Worm (Caenorhabditis elegans): Measurements from ENCODE around the gene agt-1.

Gene agt-1

DNA sequence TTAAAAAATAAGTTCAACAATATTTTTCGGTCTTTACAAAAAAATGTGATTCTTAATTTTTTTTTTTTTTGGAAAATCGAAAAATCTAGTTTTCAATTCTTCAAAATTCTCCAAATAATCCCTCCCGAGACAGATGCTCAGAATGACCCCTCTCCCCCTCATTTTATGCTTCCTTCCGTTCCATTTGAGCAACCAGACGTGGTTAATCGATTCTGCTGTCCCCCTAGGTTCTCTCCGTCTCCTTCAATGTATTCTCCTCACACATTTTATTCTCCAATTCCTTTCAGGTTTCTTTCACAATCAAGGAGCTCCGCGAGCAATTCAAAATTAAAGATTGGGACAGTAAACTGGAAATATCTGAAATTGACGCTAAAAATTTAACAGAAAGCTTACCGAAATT, 5.7 kb upstream of the agt-1 start:
- TF ChIP-seq lir-1 (GFP tag; conservative IDR thresholded peaks at IDR 0.05), result no peak
- TF ChIP-seq hsf-1 (GFP tag; IDR thresholded peaks at IDR 0.05), result no peak
- TF ChIP-seq madf-8 (GFP tag; conservative IDR thresholded peaks at IDR 0.05), result no peak
- TF ChIP-seq lin-54 (GFP tag; optimal IDR thresholded peaks at IDR 0.05), result no peak
- TF ChIP-seq Y67H2A.10 (GFP tag; conservative IDR thresholded peaks at IDR 0.05), result no peak
- no peak for TF ChIP-seq F52B5.7 (tag; optimal IDR thresholded peaks at IDR 0.05)
- TF ChIP-seq hmg-1.2 (GFP tag; IDR thresholded peaks at IDR 0.05), result no peak
- no peak for TF ChIP-seq F49E8.2 (tag; optimal IDR thresholded peaks at IDR 0.05; ENCODE audit: insufficient read depth)
- no peak for TF ChIP-seq sdz-38 (tag; optimal IDR thresholded peaks at IDR 0.05)
- no peak for TF ChIP-seq hmg-20 (GFP tag; IDR thresholded peaks at IDR 0.05)
- no peak for TF ChIP-seq nhr-179 (tag; optimal IDR thresholded peaks at IDR 0.05)

DNA sequence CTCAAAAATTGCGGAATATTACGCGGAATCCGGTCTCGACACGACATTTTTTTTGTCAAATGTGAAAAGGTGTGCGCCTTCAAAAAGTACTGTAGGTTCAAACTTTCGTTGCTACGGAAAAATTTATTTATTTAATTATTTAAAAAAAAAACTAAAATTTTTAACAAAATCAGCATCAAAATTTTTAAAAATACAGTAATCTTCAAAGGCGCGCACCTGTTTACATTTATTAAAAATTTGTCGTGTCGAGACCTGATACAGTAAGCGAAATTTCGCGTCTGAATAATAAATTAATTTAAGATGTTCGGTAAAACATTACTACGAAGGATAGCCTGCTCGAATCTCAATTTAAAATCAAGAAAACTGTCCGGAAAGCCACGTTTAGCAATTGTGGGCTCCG, 2.5 kb upstream of the agt-1 start, which contains the start of gene Y62E10A.6:
Gene Y62E10A.6, plus strand, starts transcription at position 301 of the 400 bp plus-strand sequence.
- TF ChIP-seq lsl-1 (GFP tag; optimal IDR thresholded peaks at IDR 0.05), result peak; percentile 6
- peak; percentile 14 for TF ChIP-seq ztf-18 (tag; optimal IDR thresholded peaks at IDR 0.05)
- no peak for TF ChIP-seq gei-17 (GFP tag; optimal IDR thresholded peaks at IDR 0.05)

DNA sequence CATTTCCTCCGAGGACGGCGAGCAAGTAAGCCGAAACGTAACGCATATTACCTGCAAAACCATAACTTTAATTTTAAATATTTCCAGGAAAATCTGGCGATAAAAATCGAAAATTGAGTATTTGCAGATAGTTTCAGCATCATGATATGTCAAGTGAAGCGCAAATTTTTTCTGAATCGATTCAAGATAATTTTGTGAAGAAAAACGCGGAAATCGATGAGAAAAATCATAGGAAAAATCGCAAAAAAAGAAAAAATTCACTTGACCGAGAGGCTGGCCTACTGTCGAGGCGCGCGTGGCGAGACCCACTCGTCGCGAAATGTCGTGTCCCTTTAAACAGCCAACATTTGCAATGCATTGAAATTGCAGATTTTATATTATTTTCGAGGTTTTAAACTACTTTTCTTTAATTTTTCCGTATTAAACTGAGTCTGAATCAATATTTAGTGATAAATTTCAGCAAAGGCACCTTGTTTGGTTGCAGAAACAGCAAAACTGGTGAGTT, 1.1 kb upstream of the agt-1 start, which contains the start of the genes rla-2, popl-7 and Y62E10A.24:
Gene rla-2, minus strand, starts transcription at position 51 of the 505 bp plus-strand sequence.
Gene popl-7, plus strand, starts transcription at position 455 of the 505 bp plus-strand sequence.
Gene Y62E10A.24, plus strand, starts transcription at position 476 of the 505 bp plus-strand sequence.
- no peak for TF ChIP-seq snpc-3.4 (tag; optimal IDR thresholded peaks at IDR 0.05)
- no peak for TF ChIP-seq mcd-1 (GFP tag; IDR thresholded peaks at IDR 0.05)
- peak; percentile 79 for TF ChIP-seq F33H1.4 (GFP tag; IDR thresholded peaks at IDR 0.05)
- peak; percentile 12; the same call in 1 of the 2 replicates for TF ChIP-seq madf-6 (GFP tag; IDR thresholded peaks at IDR 0.05)
- TF ChIP-seq Y56A3A.18 (GFP tag; IDR thresholded peaks at IDR 0.05), result no peak
- no peak for TF ChIP-seq snpc-4 (GFP tag; optimal IDR thresholded peaks at IDR 0.05)
- peak in 1 of 4 experiments; percentile 3 for TF ChIP-seq snpc-4 (tag; optimal IDR thresholded peaks at IDR 0.05)
- no peak for TF ChIP-seq him-1 (tag; optimal IDR thresholded peaks at IDR 0.05)
- TF ChIP-seq nhr-120 (GFP tag; IDR thresholded peaks at IDR 0.05), result no peak
- no peak for TF ChIP-seq ztf-25 (GFP tag; IDR thresholded peaks at IDR 0.05)
- no peak for TF ChIP-seq let-526 (GFP tag; IDR thresholded peaks at IDR 0.05)
- TF ChIP-seq D2030.7 (GFP tag; IDR thresholded peaks at IDR 0.05), result no peak
- TF ChIP-seq F23B12.7 (tag; optimal IDR thresholded peaks at IDR 0.05; ENCODE audit: insufficient read depth), result peak; percentile 27
- TF ChIP-seq fkh-3 (tag; optimal IDR thresholded peaks at IDR 0.05), result no peak
- no peak for TF ChIP-seq attf-3 (GFP tag; conservative IDR thresholded peaks at IDR 0.05)
- TF ChIP-seq B0019.2 (GFP tag; conservative IDR thresholded peaks at IDR 0.05), result no peak

DNA sequence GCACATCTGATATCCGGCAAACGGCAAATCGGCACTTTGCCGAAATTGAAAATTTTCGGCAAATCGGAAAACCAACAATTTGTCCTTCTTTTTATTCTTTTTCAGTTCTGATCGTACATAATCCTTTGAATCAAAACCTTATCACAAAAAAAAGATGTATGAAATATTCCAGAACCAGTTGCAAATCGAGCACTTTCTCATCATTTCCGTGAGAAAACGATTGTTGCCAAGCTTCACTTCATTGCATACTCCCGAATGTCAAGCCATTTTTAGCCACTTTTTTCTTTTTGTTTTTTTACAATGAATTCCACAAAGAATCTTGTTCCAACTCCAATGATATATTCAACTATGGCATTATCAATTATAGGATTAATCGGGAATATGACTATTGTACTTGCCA, 4.3 kb downstream of the agt-1 start, which contains the start of gene srsx-25:
Gene srsx-25, plus strand, starts transcription at position 301 of the 400 bp plus-strand sequence.
- TF ChIP-seq nfyb-1 (GFP tag; IDR thresholded peaks at IDR 0.05) (no peak), atf-7 (tag; optimal IDR thresholded peaks at IDR 0.05) (no peak), Y56A3A.18 (GFP tag; IDR thresholded peaks at IDR 0.05) (no peak), bed-2 (GFP tag; IDR thresholded peaks at IDR 0.05) (no peak), ztf-26 (tag; optimal IDR thresholded peaks at IDR 0.05) (no peak), madf-10 (tag; optimal IDR thresholded peaks at IDR 0.05) (no peak), T26A5.8 (tag; optimal IDR thresholded peaks at IDR 0.05) (no peak), B0336.3 (GFP tag; IDR thresholded peaks at IDR 0.05) (no peak), Y95B8A.8 (GFP tag; IDR thresholded peaks at IDR 0.05) (no peak), F57A8.1 (GFP tag; optimal IDR thresholded peaks at IDR 0.05) (no peak), somi-1 (GFP tag; optimal IDR thresholded peaks at IDR 0.05) (no peak)
